Fruit fly (Drosophila melanogaster) whole organism, embryonic: ENCODE measurements around the gene CG31551.

ENCODE experiments used
- Adf1 ChIP-seq: fragments of 200-800 bp; sonication (Bioruptor generic); IDR thresholded peaks from 2 replicates; pipeline ENCODE4 v1.3.6; 2022; ENCODE audit warnings: missing biosample characterization, missing genetic modification characterization
- BEAF-32 ChIP-seq: fragments of 200-800 bp; sonication (Bioruptor generic); optimal IDR thresholded peaks from 3 replicates; lab custom pipeline; 2017; ENCODE audit warnings: missing biosample characterization, missing genetic modification characterization, mild to moderate bottlenecking, moderate library complexity, missing genetic modification reagents
- CG10147 ChIP-seq: fragments of 200-800 bp; sonication (Bioruptor generic); optimal IDR thresholded peaks from 2 replicates; lab custom pipeline; 2019; ENCODE audit warnings: missing biosample characterization, mild to moderate bottlenecking, missing genetic modification characterization, moderate library complexity
- CG10274 ChIP-seq: fragments of 200-800 bp; sonication (Bioruptor generic); optimal IDR thresholded peaks from 3 replicates; lab custom pipeline; 2017; ENCODE audit warnings: missing biosample characterization, mild to moderate bottlenecking, missing genetic modification characterization
- CG10321 ChIP-seq: fragments of 200-800 bp; sonication (Bioruptor generic); IDR thresholded peaks from 2 replicates; pipeline ENCODE4 v1.3.6; 2022; ENCODE audit warnings: missing biosample characterization, missing genetic modification characterization
- CG10366 ChIP-seq: fragments of 200-800 bp; sonication (Bioruptor generic); IDR thresholded peaks from 2 replicates; pipeline ENCODE4 v1.3.6; 2022; ENCODE audit warnings: missing biosample characterization, missing genetic modification characterization
- CG11247 ChIP-seq: fragments of 200-800 bp; sonication (Bioruptor generic); IDR thresholded peaks from 2 replicates; pipeline ENCODE4 v1.3.6; 2022; ENCODE audit warnings: missing biosample characterization, missing genetic modification characterization
- CG12104 ChIP-seq: fragments of 200-800 bp; sonication (Bioruptor generic); optimal IDR thresholded peaks from 3 replicates; lab custom pipeline; 2016; ENCODE audit warnings: missing biosample characterization, missing genetic modification characterization
- CG12155 ChIP-seq: fragments of 200-800 bp; sonication (Bioruptor generic); optimal IDR thresholded peaks from 3 replicates; lab custom pipeline; 2016; ENCODE audit warnings: missing biosample characterization, missing genetic modification characterization
- CG13624 ChIP-seq: fragments of 200-800 bp; sonication (Bioruptor generic); optimal IDR thresholded peaks from 2 replicates; lab custom pipeline; 2016; ENCODE audit warnings: missing biosample characterization, missing genetic modification characterization
- CG13894 ChIP-seq: fragments of 200-800 bp; sonication (Bioruptor generic); optimal IDR thresholded peaks from 3 replicates; lab custom pipeline; 2018; ENCODE audit warnings: missing biosample characterization, mild to moderate bottlenecking, missing genetic modification characterization, moderate library complexity
- CG14860 ChIP-seq: fragments of 200-800 bp; sonication (Bioruptor generic); IDR thresholded peaks from 3 replicates; pipeline ENCODE4 v1.3.6; 2022; ENCODE audit warnings: missing biosample characterization, missing genetic modification characterization; ENCODE audit not compliant: partially characterized antibody
- CG1603 ChIP-seq: fragments of 200-800 bp; sonication (Bioruptor generic); optimal IDR thresholded peaks from 2 replicates; lab custom pipeline; 2019; ENCODE audit warnings: missing biosample characterization, mild to moderate bottlenecking, missing genetic modification characterization, moderate library complexity
- CG16863 ChIP-seq: fragments of 200-800 bp; sonication (Bioruptor generic); optimal IDR thresholded peaks from 3 replicates; lab custom pipeline; 2016; ENCODE audit warnings: missing biosample characterization, missing genetic modification characterization
- CG17186 ChIP-seq: fragments of 200-800 bp; sonication (Bioruptor generic); optimal IDR thresholded peaks from 3 replicates; lab custom pipeline; 2017; ENCODE audit warnings: missing biosample characterization, missing genetic modification reagents, missing genetic modification characterization
- CG31388 ChIP-seq: fragments of 200-800 bp; sonication (Bioruptor generic); optimal IDR thresholded peaks from 2 replicates; lab custom pipeline; 2016; ENCODE audit warnings: missing biosample characterization, missing genetic modification characterization
- CG34422 ChIP-seq: fragments of 200-800 bp; sonication (Bioruptor generic); IDR thresholded peaks from 3 replicates; pipeline ENCODE4 v1.3.6; 2022; ENCODE audit warnings: missing biosample characterization, missing genetic modification characterization
- CG4820 ChIP-seq: fragments of 200-800 bp; sonication (Bioruptor generic); optimal IDR thresholded peaks from 3 replicates; lab custom pipeline; 2016; ENCODE audit warnings: missing biosample characterization, missing genetic modification characterization
- CG6813 ChIP-seq: fragments of 200-800 bp; sonication (Bioruptor generic); optimal IDR thresholded peaks from 2 replicates; lab custom pipeline; 2017; ENCODE audit warnings: missing biosample characterization, missing genetic modification characterization, mild to moderate bottlenecking, moderate library complexity, missing genetic modification reagents
- CG7786 ChIP-seq: fragments of 200-800 bp; sonication (Bioruptor generic); optimal IDR thresholded peaks from 2 replicates; lab custom pipeline; 2016; ENCODE audit warnings: missing biosample characterization, missing genetic modification characterization
- CG7963 ChIP-seq: fragments of 200-800 bp; sonication (Bioruptor generic); IDR thresholded peaks from 3 replicates; pipeline ENCODE4 v1.3.6; 2022; ENCODE audit warnings: missing biosample characterization, missing genetic modification characterization; ENCODE audit not compliant: partially characterized antibody
- CTCF ChIP-seq: fragments of 200-800 bp; sonication (Bioruptor generic); optimal IDR thresholded peaks from 2 replicates; lab custom pipeline; 2017; ENCODE audit warnings: missing biosample characterization, mild to moderate bottlenecking, missing genetic modification characterization, moderate library complexity
- D ChIP-seq, 2 experiments: fragments of 200-800 bp in 1 of 2; fragments of >200 bp in 1 of 2; sonication (Bioruptor generic) in 1 of 2; optimal IDR thresholded peaks; 2 replicates in 1 of 2; 3 replicates in 1 of 2; lab custom pipeline; 2017; ENCODE audit warnings: mild to moderate bottlenecking in 1 of 2, missing biosample characterization in 1 of 2, missing genetic modification characterization in 1 of 2, missing genetic modification reagents in 1 of 2
- Dek ChIP-seq: fragments of 200-800 bp; sonication (Bioruptor generic); optimal IDR thresholded peaks from 3 replicates; lab custom pipeline; 2019; ENCODE audit warnings: missing biosample characterization, mild to moderate bottlenecking, missing genetic modification characterization, moderate library complexity
- Dll ChIP-seq: fragments of 200-800 bp; sonication (Bioruptor generic); IDR thresholded peaks from 4 replicates; pipeline ENCODE4 v1.3.6; 2022; ENCODE audit warnings: missing biosample characterization, missing genetic modification characterization; ENCODE audit not compliant: partially characterized antibody
- HHEX ChIP-seq: fragments of 200-800 bp; sonication (Bioruptor generic); optimal IDR thresholded peaks from 3 replicates; lab custom pipeline; 2017; ENCODE audit warnings: missing biosample characterization, mild to moderate bottlenecking, missing genetic modification characterization, missing genetic modification reagents
- Hr39 ChIP-seq: fragments of >200 bp; optimal IDR thresholded peaks from 2 replicates; lab custom pipeline; 2017
- Max ChIP-seq: fragments of 200-800 bp; sonication (Bioruptor generic); optimal IDR thresholded peaks from 2 replicates; lab custom pipeline; 2016; ENCODE audit warnings: missing biosample characterization, mild to moderate bottlenecking, missing genetic modification characterization
- Spps ChIP-seq: fragments of 200-800 bp; sonication (Bioruptor generic); optimal IDR thresholded peaks from 2 replicates; lab custom pipeline; 2018; ENCODE audit warnings: missing biosample characterization, mild to moderate bottlenecking, missing genetic modification characterization
- YL-1 ChIP-seq: fragments of 200-800 bp; sonication (Bioruptor generic); optimal IDR thresholded peaks from 3 replicates; lab custom pipeline; 2017; ENCODE audit warnings: missing biosample characterization, mild to moderate bottlenecking, missing genetic modification characterization
- ac ChIP-seq: fragments of 200-800 bp; sonication (Bioruptor generic); optimal IDR thresholded peaks from 3 replicates; lab custom pipeline; 2017; ENCODE audit warnings: missing biosample characterization, mild to moderate bottlenecking, missing genetic modification characterization
- ara ChIP-seq: fragments of 200-800 bp; sonication (Bioruptor generic); IDR thresholded peaks from 2 replicates; pipeline ENCODE4 v1.3.6; 2022; ENCODE audit warnings: missing biosample characterization, missing genetic modification characterization
- ash1 ChIP-seq: fragments of 200-800 bp; sonication (Bioruptor generic); optimal IDR thresholded peaks from 2 replicates; lab custom pipeline; 2018; ENCODE audit warnings: missing biosample characterization, mild to moderate bottlenecking, missing genetic modification characterization
- bowl ChIP-seq: fragments of 200-800 bp; sonication (Bioruptor generic); IDR thresholded peaks from 2 replicates; pipeline ENCODE4 v1.3.6; 2022; ENCODE audit warnings: missing biosample characterization, missing genetic modification characterization
- cato ChIP-seq: fragments of 200-800 bp; sonication (Bioruptor generic); optimal IDR thresholded peaks from 2 replicates; lab custom pipeline; 2016; ENCODE audit warnings: missing biosample characterization, missing genetic modification characterization, borderline replicate concordance
- chn ChIP-seq: fragments of 200-800 bp; sonication (Bioruptor generic); optimal IDR thresholded peaks from 2 replicates; lab custom pipeline; 2016; ENCODE audit warnings: missing biosample characterization, missing genetic modification characterization
- dati ChIP-seq: fragments of 200-800 bp; sonication (Bioruptor generic); IDR thresholded peaks from 2 replicates; pipeline ENCODE4 v1.3.6; 2022; ENCODE audit warnings: missing biosample characterization, missing genetic modification characterization
- dysf ChIP-seq: fragments of 200-800 bp; sonication (Bioruptor generic); IDR thresholded peaks from 3 replicates; pipeline ENCODE4 v1.3.6; 2022; ENCODE audit warnings: missing biosample characterization, missing genetic modification characterization
- exex ChIP-seq: fragments of 200-800 bp; sonication (Bioruptor generic); optimal IDR thresholded peaks from 4 replicates; lab custom pipeline; 2018; ENCODE audit warnings: missing biosample characterization, mild to moderate bottlenecking, missing genetic modification characterization, moderate library complexity
- gcm2 ChIP-seq: fragments of 200-800 bp; sonication (Bioruptor generic); optimal IDR thresholded peaks from 2 replicates; lab custom pipeline; 2016; ENCODE audit warnings: missing biosample characterization, missing genetic modification characterization
- gfzf ChIP-seq: fragments of 200-800 bp; sonication (Bioruptor generic); optimal IDR thresholded peaks from 2 replicates; lab custom pipeline; 2016; ENCODE audit warnings: missing biosample characterization, mild to moderate bottlenecking, missing genetic modification characterization, moderate library complexity
- jumu ChIP-seq: fragments of 200-800 bp; sonication (Bioruptor generic); optimal IDR thresholded peaks from 3 replicates; lab custom pipeline; 2016; ENCODE audit warnings: missing biosample characterization, missing genetic modification characterization
- kah ChIP-seq: fragments of 200-800 bp; sonication (Bioruptor generic); optimal IDR thresholded peaks from 2 replicates; lab custom pipeline; 2018; ENCODE audit warnings: missing biosample characterization, mild to moderate bottlenecking, missing genetic modification characterization
- otp ChIP-seq: fragments of 200-800 bp; sonication (Bioruptor generic); IDR thresholded peaks from 3 replicates; pipeline ENCODE4, ENCODE4 v1.3.6; 2022; ENCODE audit warnings: missing biosample characterization, missing genetic modification characterization
- pan ChIP-seq, 4 experiments: fragments of >200 bp in 3 of 4; fragments of 200-800 bp in 1 of 4; sonication (Bioruptor generic) in 1 of 4; optimal IDR thresholded peaks in 3 of 4; IDR thresholded peaks in 1 of 4; 2 replicates each; pipeline versions ENCODE4 v1.3.6 to Lab custom; 2017 to 2022; ENCODE audit warnings: missing biosample characterization in 2 of 4, missing genetic modification characterization in 2 of 4, mixed read lengths in 1 of 4
- slbo ChIP-seq: fragments of 200-800 bp; sonication (Bioruptor generic); IDR thresholded peaks from 2 replicates; pipeline ENCODE4 v1.3.6; 2022; ENCODE audit warnings: missing biosample characterization, missing genetic modification characterization
- slou ChIP-seq: fragments of 200-800 bp; sonication (Bioruptor generic); optimal IDR thresholded peaks from 3 replicates; lab custom pipeline; 2016; ENCODE audit warnings: missing biosample characterization, missing genetic modification characterization
- ssp ChIP-seq: fragments of 200-800 bp; sonication (Bioruptor generic); IDR thresholded peaks from 2 replicates; pipeline ENCODE4 v1.3.6; 2022; ENCODE audit warnings: missing biosample characterization, missing genetic modification characterization
- stwl ChIP-seq: fragments of 200-800 bp; sonication (Bioruptor generic); optimal IDR thresholded peaks from 3 replicates; lab custom pipeline; 2018; ENCODE audit warnings: missing biosample characterization, mild to moderate bottlenecking, missing genetic modification characterization, moderate library complexity
- tna ChIP-seq: fragments of 200-800 bp; sonication (Bioruptor generic); IDR thresholded peaks from 2 replicates; pipeline ENCODE4 v1.3.6; 2022; ENCODE audit warnings: missing biosample characterization, missing genetic modification characterization; ENCODE audit not compliant: partially characterized antibody
- wor ChIP-seq: fragments of 200-800 bp; sonication (Bioruptor generic); IDR thresholded peaks from 2 replicates; pipeline ENCODE4 v1.3.6; 2022; ENCODE audit warnings: missing biosample characterization, missing genetic modification characterization

Gene CG31551

dm6 chr3R:5601044-5601523 lies 26.6 kb upstream of the CG31551 start, which contains the start of the genes kra and SecS (continued):
- TF ChIP-seq wor (GFP tag; lab: Robert Waterston, UW), result no peak
- TF ChIP-seq BEAF-32 (GFP tag; lab: Kevin White, UChicago), result peak; percentile 59
- no peak for TF ChIP-seq Hr39 (lab: Kevin White, UChicago)
- TF ChIP-seq CG13894 (tag; lab: Kevin White, UChicago), result peak; percentile 14
- no peak for TF ChIP-seq CG10366
- no peak for TF ChIP-seq ac (GFP tag; lab: Kevin White, UChicago)
- TF ChIP-seq tna (GFP tag; lab: Robert Waterston, UW), result no peak
- TF ChIP-seq CG7963, result no peak
- TF ChIP-seq CG10274, result no peak
- no peak for TF ChIP-seq ara
- TF ChIP-seq chn (GFP tag; lab: Kevin White, UChicago), result peak; percentile 67
- TF ChIP-seq YL-1, result peak; percentile 77
- no peak for TF ChIP-seq CG14860
- peak; percentile 86 for TF ChIP-seq CG1603 (tag; lab: Kevin White, UChicago)
- TF ChIP-seq Dek (tag; lab: Kevin White, UChicago), result peak; percentile 29
- TF ChIP-seq CG17186 (GFP tag; lab: Kevin White, UChicago), result peak; percentile 86
- no peak for TF ChIP-seq CG34422
- TF ChIP-seq CG4820 (GFP tag; lab: Kevin White, UChicago), result peak; percentile 57
- no peak for TF ChIP-seq slbo (GFP tag; lab: Robert Waterston, UW)
- TF ChIP-seq CG10147 (GFP tag; lab: Kevin White, UChicago), result peak; percentile 54
- peak; percentile 48 for TF ChIP-seq jumu (GFP tag; lab: Kevin White, UChicago)
- no peak for TF ChIP-seq ssp
- no peak for TF ChIP-seq CG10321 (GFP tag; lab: Robert Waterston, UW)
- no peak for TF ChIP-seq pan (optimal IDR thresholded peaks at IDR 0.05; lab: Kevin White, UChicago)
- TF ChIP-seq pan (GFP tag; optimal IDR thresholded peaks at IDR 0.05 in 1 of 2, IDR thresholded peaks at IDR 0.05 in 1 of 2), result no peak
- no peak for TF ChIP-seq Spps (tag; lab: Kevin White, UChicago)
- peak; percentile 32 for TF ChIP-seq CG13624 (GFP tag; lab: Kevin White, UChicago)
- peak; percentile 75 for TF ChIP-seq CG12104 (GFP tag; lab: Kevin White, UChicago)
- peak; percentile 60 for TF ChIP-seq Max (GFP tag; lab: Kevin White, UChicago)
- peak; percentile 20 for TF ChIP-seq ash1 (GFP tag; lab: Kevin White, UChicago)
- peak; percentile 65 for TF ChIP-seq slou
- peak; percentile 95 for TF ChIP-seq gfzf
- TF ChIP-seq dati (GFP tag; lab: Robert Waterston, UW), result no peak
- TF ChIP-seq cato (GFP tag; lab: Kevin White, UChicago), result peak; percentile 5
- TF ChIP-seq CG7786 (GFP tag; lab: Kevin White, UChicago), result peak; percentile 42
- TF ChIP-seq exex, result peak; percentile 6
- TF ChIP-seq CG16863 (GFP tag; lab: Kevin White, UChicago), result no peak
- no peak for TF ChIP-seq CG31388 (GFP tag; lab: Kevin White, UChicago)
- TF ChIP-seq bowl (GFP tag; lab: Robert Waterston, UW), result no peak
- TF ChIP-seq otp, result no peak
- peak; percentile 60 for TF ChIP-seq CTCF (GFP tag; lab: Kevin White, UChicago)
- TF ChIP-seq gcm2, result no peak
- no peak for TF ChIP-seq kah (GFP tag; lab: Kevin White, UChicago)
- no peak for TF ChIP-seq Adf1 (GFP tag; lab: Robert Waterston, UW)
- peak; percentile 3 for TF ChIP-seq HHEX (GFP tag; lab: Kevin White, UChicago)
- TF ChIP-seq CG12155, result peak; percentile 72
- no peak for TF ChIP-seq CG11247 (GFP tag; lab: Robert Waterston, UW)
- TF ChIP-seq stwl (tag; lab: Kevin White, UChicago), result peak; percentile 86
- no peak for TF ChIP-seq dysf (GFP tag; lab: Robert Waterston, UW)
- TF ChIP-seq Dll, result no peak
- no peak for TF ChIP-seq CG6813
- TF ChIP-seq D (optimal IDR thresholded peaks at IDR 0.05; lab: Kevin White, UChicago), result no peak
- no peak for TF ChIP-seq D (GFP tag; optimal IDR thresholded peaks at IDR 0.05; lab: Kevin White, UChicago)
